Worm (Caenorhabditis elegans) whole organism, mixed stage, embryonic: ENCODE results near the gene F13B6.3.

Source experiments
- bed-3 ChIP-seq: fragments of 200-800 bp; sonication (Bioruptor generic); optimal IDR thresholded peaks from 3 replicates; lab custom pipeline; 2018; ENCODE audit warnings: mild to moderate bottlenecking, missing genetic modification characterization, moderate library complexity, missing compliant biosample characterization
- blmp-1 ChIP-seq: fragments of 150-350 bp; optimal IDR thresholded peaks from 2 replicates; lab custom pipeline; 2014; ENCODE audit warnings: missing biosample characterization, missing genetic modification characterization
- ceh-39 ChIP-seq: fragments of 150-350 bp; optimal IDR thresholded peaks from 2 replicates; lab custom pipeline; 2014; ENCODE audit warnings: missing biosample characterization, missing genetic modification characterization
- ceh-43 ChIP-seq: fragments of 200-800 bp; sonication (Bioruptor generic); optimal IDR thresholded peaks from 2 replicates; lab custom pipeline; 2018; ENCODE audit warnings: mild to moderate bottlenecking, missing genetic modification characterization, moderate library complexity, missing compliant biosample characterization
- ceh-83 ChIP-seq: fragments of 200-800 bp; sonication (Bioruptor generic); optimal IDR thresholded peaks from 2 replicates; lab custom pipeline; 2018; ENCODE audit warnings: mild to moderate bottlenecking, missing genetic modification characterization, missing compliant biosample characterization
- ces-1 ChIP-seq: fragments of 150-350 bp; optimal IDR thresholded peaks from 2 replicates; lab custom pipeline; 2014; ENCODE audit warnings: missing biosample characterization, missing genetic modification reagents, missing genetic modification characterization
- cnd-1 ChIP-seq: fragments of 200-800 bp; sonication (Bioruptor generic); optimal IDR thresholded peaks from 2 replicates; lab custom pipeline; 2018; ENCODE audit warnings: mild to moderate bottlenecking, missing genetic modification characterization, missing compliant biosample characterization
- drap-1 ChIP-seq: fragments of 200-800 bp; sonication (Bioruptor generic); optimal IDR thresholded peaks from 3 replicates; lab custom pipeline; 2018; ENCODE audit warnings: mild to moderate bottlenecking, missing genetic modification characterization, missing compliant biosample characterization
- elt-1 ChIP-seq: sonication (generic microtip); optimal IDR thresholded peaks from 2 replicates; lab custom pipeline; 2017; ENCODE audit warnings: missing genetic modification characterization, mild to moderate bottlenecking, missing compliant biosample characterization, antibody characterized with exemption, moderate library complexity, borderline replicate concordance; ENCODE audit not compliant: insufficient read depth
- elt-3 ChIP-seq: fragments of 150-350 bp; optimal IDR thresholded peaks from 2 replicates; lab custom pipeline; 2014; ENCODE audit warnings: missing biosample characterization, missing genetic modification characterization
- flh-1 ChIP-seq: fragments of 200-800 bp; sonication (Bioruptor generic); optimal IDR thresholded peaks from 2 replicates; lab custom pipeline; 2018; ENCODE audit warnings: mild to moderate bottlenecking, missing genetic modification characterization, moderate library complexity, missing compliant biosample characterization
- ham-2 ChIP-seq: fragments of 200-800 bp; sonication (Bioruptor generic); optimal IDR thresholded peaks from 2 replicates; lab custom pipeline; 2018; ENCODE audit warnings: mild to moderate bottlenecking, missing genetic modification characterization, missing compliant biosample characterization
- hlh-1 ChIP-seq: fragments of 150-350 bp; optimal IDR thresholded peaks from 2 replicates; lab custom pipeline; 2014; ENCODE audit warnings: missing biosample characterization, missing genetic modification reagents, missing genetic modification characterization
- lin-13 ChIP-seq: fragments of 150-350 bp; optimal IDR thresholded peaks from 2 replicates; lab custom pipeline; 2014; ENCODE audit warnings: missing biosample characterization, missing genetic modification characterization
- lin-32 ChIP-seq: fragments of 200-800 bp; sonication (Bioruptor generic); optimal IDR thresholded peaks from 2 replicates; lab custom pipeline; 2018; ENCODE audit warnings: mild to moderate bottlenecking, missing genetic modification characterization, missing compliant biosample characterization
- lsy-2 ChIP-seq: fragments of 150-350 bp; optimal IDR thresholded peaks from 2 replicates; lab custom pipeline; 2014; ENCODE audit warnings: missing biosample characterization, missing genetic modification characterization
- mab-5 ChIP-seq: fragments of 150-350 bp; optimal IDR thresholded peaks from 2 replicates; lab custom pipeline; 2014; ENCODE audit warnings: missing biosample characterization, missing genetic modification characterization
- mep-1 ChIP-seq: fragments of 150-350 bp; optimal IDR thresholded peaks from 2 replicates; lab custom pipeline; 2017; ENCODE audit warnings: missing biosample characterization, missing genetic modification reagents, missing genetic modification characterization, inconsistent platforms
- nhr-12 ChIP-seq: fragments of 150-350 bp; optimal IDR thresholded peaks from 2 replicates; lab custom pipeline; 2014; ENCODE audit warnings: missing biosample characterization, missing genetic modification characterization
- nhr-237 ChIP-seq: fragments of 150-350 bp; optimal IDR thresholded peaks from 2 replicates; lab custom pipeline; 2014; ENCODE audit warnings: missing biosample characterization, missing genetic modification characterization
- nhr-28 ChIP-seq: fragments of 150-350 bp; optimal IDR thresholded peaks from 2 replicates; lab custom pipeline; 2014; ENCODE audit warnings: missing biosample characterization, missing genetic modification characterization
- nhr-76 ChIP-seq: sonication (generic microtip); optimal IDR thresholded peaks from 2 replicates; lab custom pipeline; 2017; ENCODE audit warnings: missing biosample characterization, missing genetic modification characterization
- pha-4 ChIP-seq: fragments of 150-350 bp; optimal IDR thresholded peaks from 2 replicates; lab custom pipeline; 2018; ENCODE audit warnings: missing biosample characterization, missing genetic modification reagents, missing genetic modification characterization
- sem-2 ChIP-seq: fragments of 200-800 bp; sonication (Bioruptor generic); optimal IDR thresholded peaks from 2 replicates; lab custom pipeline; 2018; ENCODE audit warnings: mild to moderate bottlenecking, missing genetic modification characterization, missing compliant biosample characterization
- snpc-4 ChIP-seq: fragments of 150-350 bp; optimal IDR thresholded peaks from 2 replicates; lab custom pipeline; 2014; ENCODE audit warnings: missing biosample characterization, missing genetic modification characterization
- sptf-1 ChIP-seq: sonication (generic microtip); optimal IDR thresholded peaks from 2 replicates; lab custom pipeline; 2017; ENCODE audit warnings: mild to moderate bottlenecking, missing genetic modification characterization, moderate library complexity, missing compliant biosample characterization
- unc-120 ChIP-seq: sonication (generic microtip); optimal IDR thresholded peaks from 2 replicates; lab custom pipeline; 2017; ENCODE audit warnings: missing genetic modification characterization, missing compliant biosample characterization; ENCODE audit not compliant: poor library complexity, severe bottlenecking
- unc-62 ChIP-seq: fragments of 150-350 bp; optimal IDR thresholded peaks from 2 replicates; lab custom pipeline; 2014; ENCODE audit warnings: missing biosample characterization, missing genetic modification reagents, missing genetic modification characterization
- ztf-11 ChIP-seq: fragments of 150-350 bp; optimal IDR thresholded peaks from 2 replicates; lab custom pipeline; 2014; ENCODE audit warnings: missing biosample characterization, missing genetic modification characterization

F13B6.3 gene

ce11 chrIV:7453661-7454159 is 12.0 kb downstream of the F13B6.3 start:
- TF ChIP-seq ces-1 (peak; percentile 75), nhr-28 (tag; lab: Kevin White, UChicago) (no peak), elt-3 (tag; lab: Kevin White, UChicago) (no peak), sptf-1 (no peak), mep-1 (no peak), blmp-1 (tag; lab: Kevin White, UChicago) (no peak)

ce11 chrIV:7451345-7451744 is 14.4 kb downstream of the F13B6.3 start, which contains the start of gene tes-1:
Gene tes-1, minus strand, starts transcription at chrIV:7451445.
- no peak for TF ChIP-seq unc-120 (tag; lab: Kevin White, UChicago)
- TF ChIP-seq lin-13 (tag; lab: Kevin White, UChicago): no peak
- TF ChIP-seq bed-3 (GFP tag; lab: Kevin White, UChicago): no peak
- no peak for TF ChIP-seq snpc-4 (tag; lab: Kevin White, UChicago)
- no peak for TF ChIP-seq nhr-237 (tag; lab: Kevin White, UChicago)

DNA sequence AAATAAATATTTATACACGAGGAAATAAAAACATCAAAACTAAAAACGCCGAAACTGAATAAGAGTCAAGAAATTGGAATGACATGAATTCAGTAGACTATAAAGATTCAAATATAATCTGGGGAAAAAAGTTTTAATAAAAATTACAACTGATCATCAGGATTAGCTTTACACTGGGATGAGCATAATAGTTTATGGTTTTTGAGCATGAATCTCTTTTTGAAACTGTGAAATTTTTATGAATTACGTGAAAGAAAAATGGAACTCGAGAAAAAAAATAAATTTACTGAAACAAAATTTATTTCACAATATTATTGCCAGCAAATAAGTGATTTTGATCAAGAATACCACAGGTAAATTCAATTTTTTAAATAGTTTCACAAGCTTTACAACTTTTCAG is 18.2 kb downstream of the F13B6.3 start, which contains the start of gene B0496.2:
B0496.2 (plus strand) TSS at position 301 of the 400 bp plus-strand sequence.
- TF ChIP-seq pha-4 (tag; lab: Kevin White, UChicago): no peak
- TF ChIP-seq elt-1 (tag; lab: Kevin White, UChicago): no peak
- no peak for TF ChIP-seq nhr-12 (tag; lab: Kevin White, UChicago)
- no peak for TF ChIP-seq blmp-1 (tag; lab: Kevin White, UChicago)
- no peak for TF ChIP-seq flh-1
- no peak for TF ChIP-seq nhr-28 (tag; lab: Kevin White, UChicago)
- TF ChIP-seq ham-2 (GFP tag; lab: Kevin White, UChicago): no peak
- TF ChIP-seq hlh-1 (tag; lab: Kevin White, UChicago): no peak

DNA sequence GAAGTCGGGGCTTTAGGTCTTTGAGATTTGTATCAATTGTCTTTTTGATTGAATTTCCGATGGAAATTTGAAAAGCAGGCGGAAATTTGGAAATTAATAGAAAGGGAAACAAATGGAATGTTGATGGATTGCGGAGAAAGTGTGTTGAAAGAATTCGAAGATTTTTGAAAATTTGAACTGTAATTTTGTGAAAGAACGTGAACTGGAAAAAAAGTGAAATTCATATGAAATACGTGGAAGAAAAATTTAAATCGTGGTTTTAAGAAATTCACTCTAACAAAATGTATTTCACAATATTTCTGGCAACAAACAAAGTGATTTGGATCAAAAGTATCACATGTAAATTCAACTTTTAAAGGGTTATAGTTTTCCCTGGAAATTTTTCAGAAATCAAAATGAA is 19.8 kb downstream of the F13B6.3 start, which contains the start of gene B0496.1:
B0496.1 (plus strand) TSS at position 301 of the 400 bp plus-strand sequence.
- TF ChIP-seq ztf-11: no peak
- no peak for TF ChIP-seq blmp-1 (tag; lab: Kevin White, UChicago)
- TF ChIP-seq nhr-28 (tag; lab: Kevin White, UChicago): no peak
- no peak for TF ChIP-seq unc-62 (GFP tag; lab: Kevin White, UChicago)
- no peak for TF ChIP-seq mab-5 (tag; lab: Kevin White, UChicago)
- TF ChIP-seq nhr-12 (tag; lab: Kevin White, UChicago): no peak
- no peak for TF ChIP-seq ces-1
- TF ChIP-seq ceh-39 (tag; lab: Kevin White, UChicago): no peak
- no peak for TF ChIP-seq mep-1
- no peak for TF ChIP-seq sptf-1
- TF ChIP-seq drap-1 (GFP tag; lab: Kevin White, UChicago): no peak
- no peak for TF ChIP-seq sem-2
- no peak for TF ChIP-seq nhr-76 (tag; lab: Kevin White, UChicago)
- TF ChIP-seq hlh-1 (tag; lab: Kevin White, UChicago): no peak
- no peak for TF ChIP-seq ceh-43
- TF ChIP-seq lsy-2: no peak

- TF ChIP-seq ceh-83 (GFP tag; lab: Kevin White, UChicago) (no peak), pha-4 (tag; lab: Kevin White, UChicago) (no peak), unc-120 (tag; lab: Kevin White, UChicago) (no peak)
Measured at ce11 chrIV:7445236-7445635, 20.5 kb downstream of the F13B6.3 start, which contains the start of gene valv-1. Gene valv-1, minus strand, starts transcription at chrIV:7445336.

- no peak for TF ChIP-seq mep-1
- TF ChIP-seq sem-2: no peak
- TF ChIP-seq ces-1: no peak
- no peak for TF ChIP-seq lin-32 (GFP tag; lab: Kevin White, UChicago)
- TF ChIP-seq ztf-11: no peak
- no peak for TF ChIP-seq lin-13 (tag; lab: Kevin White, UChicago)
- no peak for TF ChIP-seq ceh-39 (tag; lab: Kevin White, UChicago)
- TF ChIP-seq ceh-43: no peak
- TF ChIP-seq nhr-28 (tag; lab: Kevin White, UChicago): no peak
- TF ChIP-seq nhr-12 (tag; lab: Kevin White, UChicago): no peak
- no peak for TF ChIP-seq drap-1 (GFP tag; lab: Kevin White, UChicago)
- TF ChIP-seq mab-5 (tag; lab: Kevin White, UChicago): no peak
- no peak for TF ChIP-seq unc-62 (GFP tag; lab: Kevin White, UChicago)
- TF ChIP-seq cnd-1 (tag; lab: Kevin White, UChicago): no peak
Measured at ce11 chrIV:7440238-7440637, 25.5 kb downstream of the F13B6.3 start.
